Worm (Caenorhabditis elegans) whole organism, young adult: Measurements from ENCODE around the gene fbxb-77.

Experiments
- B0019.2 ChIP-seq: fragments of 200-800 bp; sonication (Bioruptor generic); conservative IDR thresholded peaks from 2 replicates; pipeline ENCODE4 v1.3.6; 2022; ENCODE audit warnings: missing genetic modification reagents, missing genetic modification characterization, missing compliant biosample characterization
- B0035.1 ChIP-seq: sonication (generic microtip); optimal IDR thresholded peaks from 2 replicates; lab custom pipeline; 2016; ENCODE audit warnings: missing genetic modification characterization, mild to moderate bottlenecking, missing compliant biosample characterization, missing genotype, missing genetic modification reagents
- F33H1.4 ChIP-seq: fragments of 200-800 bp; sonication (Bioruptor generic); IDR thresholded peaks from 2 replicates; pipeline ENCODE4 v1.3.6; 2022; ENCODE audit warnings: missing genetic modification reagents, missing genetic modification characterization, missing compliant biosample characterization
- F39B2.1 ChIP-seq: fragments of 200-800 bp; sonication (Bioruptor generic); IDR thresholded peaks from 2 replicates; pipeline ENCODE4 v1.3.6; 2022; ENCODE audit warnings: missing genetic modification reagents, missing genetic modification characterization, missing compliant biosample characterization
- F49E8.2 ChIP-seq: sonication (generic microtip); optimal IDR thresholded peaks from 3 replicates; lab custom pipeline; 2017; ENCODE audit warnings: missing genetic modification characterization, mild to moderate bottlenecking, missing compliant biosample characterization, antibody characterized with exemption, moderate library complexity; ENCODE audit not compliant: insufficient read depth
- F57A8.1 ChIP-seq: fragments of 200-800 bp; sonication (Bioruptor generic); optimal IDR thresholded peaks from 2 replicates; lab custom pipeline; 2018; ENCODE audit warnings: mild to moderate bottlenecking, missing genetic modification characterization, moderate library complexity, missing compliant biosample characterization
- K11D2.4 ChIP-seq: fragments of 200-800 bp; sonication (Bioruptor generic); IDR thresholded peaks from 2 replicates; pipeline ENCODE4 v1.3.6; 2022; ENCODE audit warnings: missing genetic modification reagents, missing genetic modification characterization, missing compliant biosample characterization
- T26A5.8 ChIP-seq: sonication (generic microtip); optimal IDR thresholded peaks from 2 replicates; lab custom pipeline; 2016; ENCODE audit warnings: missing genetic modification characterization, missing compliant biosample characterization
- Y53G8AR.9 ChIP-seq: fragments of 200-800 bp; sonication (Bioruptor generic); conservative IDR thresholded peaks from 2 replicates; pipeline ENCODE4 v1.3.6; 2022; ENCODE audit warnings: missing genetic modification reagents, missing genetic modification characterization, missing compliant biosample characterization
- Y56A3A.18 ChIP-seq: fragments of 200-800 bp; sonication (Bioruptor generic); IDR thresholded peaks from 2 replicates; pipeline ENCODE4 v1.3.6; 2022; ENCODE audit warnings: missing genetic modification reagents, missing genetic modification characterization, missing compliant biosample characterization
- Y67H2A.10 ChIP-seq: fragments of 200-800 bp; sonication (Bioruptor generic); conservative IDR thresholded peaks from 2 replicates; pipeline ENCODE4 v1.3.6; 2022; ENCODE audit warnings: missing genetic modification reagents, missing genetic modification characterization, missing compliant biosample characterization
- Y79H2A.3 ChIP-seq: fragments of 200-800 bp; sonication (Bioruptor generic); conservative IDR thresholded peaks from 2 replicates; pipeline ENCODE4 v1.3.6; 2022; ENCODE audit warnings: missing genetic modification reagents, missing genetic modification characterization, missing compliant biosample characterization
- attf-3 ChIP-seq: fragments of 200-800 bp; sonication (Bioruptor generic); conservative IDR thresholded peaks from 2 replicates; pipeline ENCODE4 v1.3.6; 2022; ENCODE audit warnings: missing genetic modification reagents, missing genetic modification characterization, missing compliant biosample characterization
- ccch-3 ChIP-seq: fragments of 200-800 bp; sonication (Bioruptor generic); optimal IDR thresholded peaks from 2 replicates; lab custom pipeline; 2018; ENCODE audit warnings: mild to moderate bottlenecking, missing genetic modification characterization, missing compliant biosample characterization
- ceh-100 ChIP-seq: fragments of 200-800 bp; sonication (Bioruptor generic); IDR thresholded peaks from 2 replicates; pipeline ENCODE4 v1.3.6; 2022; ENCODE audit warnings: missing genetic modification reagents, missing genetic modification characterization, missing compliant biosample characterization
- ceh-27 ChIP-seq: fragments of 200-800 bp; sonication (Bioruptor generic); optimal IDR thresholded peaks from 2 replicates; lab custom pipeline; 2018; ENCODE audit warnings: mild to moderate bottlenecking, missing genetic modification characterization, moderate library complexity, missing compliant biosample characterization
- ceh-79 ChIP-seq: sonication (generic microtip); optimal IDR thresholded peaks from 2 replicates; lab custom pipeline; 2017; ENCODE audit warnings: mild to moderate bottlenecking, missing genetic modification characterization, missing compliant biosample characterization
- ceh-91 ChIP-seq: fragments of 200-800 bp; sonication (Bioruptor generic); IDR thresholded peaks from 2 replicates; pipeline ENCODE4 v1.3.6; 2022; ENCODE audit warnings: missing genetic modification reagents, missing genetic modification characterization, missing compliant biosample characterization
- chd-7 ChIP-seq: sonication (generic microtip); optimal IDR thresholded peaks from 2 replicates; lab custom pipeline; 2016; ENCODE audit warnings: mild to moderate bottlenecking, missing genetic modification characterization, moderate library complexity, missing compliant biosample characterization
- die-1 ChIP-seq: sonication (generic microtip); optimal IDR thresholded peaks from 2 replicates; lab custom pipeline; 2016; ENCODE audit warnings: missing genotype, mild to moderate bottlenecking, missing genetic modification characterization, missing compliant biosample characterization
- dox-1 ChIP-seq: fragments of 200-800 bp; sonication (Bioruptor generic); IDR thresholded peaks from 2 replicates; pipeline ENCODE4 v1.3.6; 2022; ENCODE audit warnings: missing genetic modification reagents, missing genetic modification characterization, missing compliant biosample characterization
- ets-4 ChIP-seq: fragments of 200-800 bp; sonication (Bioruptor generic); optimal IDR thresholded peaks from 2 replicates; lab custom pipeline; 2018; ENCODE audit warnings: mild to moderate bottlenecking, missing genetic modification characterization, missing compliant biosample characterization
- gei-17 ChIP-seq: fragments of 200-800 bp; sonication (Bioruptor generic); optimal IDR thresholded peaks from 2 replicates; lab custom pipeline; 2018; ENCODE audit warnings: mild to moderate bottlenecking, missing genetic modification characterization, missing compliant biosample characterization
- hlh-12 ChIP-seq: sonication (generic microtip); optimal IDR thresholded peaks from 2 replicates; lab custom pipeline; 2016; ENCODE audit warnings: missing genetic modification characterization, missing compliant biosample characterization
- hlh-26 ChIP-seq: fragments of 200-800 bp; sonication (Bioruptor generic); conservative IDR thresholded peaks from 2 replicates; pipeline ENCODE4 v1.3.6; 2022; ENCODE audit warnings: missing genetic modification reagents, missing genetic modification characterization, missing compliant biosample characterization
- hmg-1.2 ChIP-seq: fragments of 200-800 bp; sonication (Bioruptor generic); IDR thresholded peaks from 2 replicates; pipeline ENCODE4 v1.3.6; 2022; ENCODE audit warnings: missing genetic modification reagents, missing genetic modification characterization, missing compliant biosample characterization
- lag-1 ChIP-seq: fragments of 200-800 bp; sonication (Bioruptor generic); IDR thresholded peaks from 2 replicates; pipeline ENCODE4 v1.3.6; 2022; ENCODE audit warnings: missing genetic modification reagents, missing genetic modification characterization, missing compliant biosample characterization
- lin-26 ChIP-seq: fragments of 200-800 bp; sonication (Bioruptor generic); IDR thresholded peaks from 2 replicates; pipeline ENCODE4 v1.3.6; 2022; ENCODE audit warnings: missing genetic modification reagents, missing genetic modification characterization, missing compliant biosample characterization
- lin-35 ChIP-seq, 3 experiments: fragments of 150-350 bp in 2 of 3; sonication (generic microtip) in 1 of 3; optimal IDR thresholded peaks; 2 replicates each; lab custom pipeline; 2014 to 2018; ENCODE audit warnings: missing biosample characterization in 3 of 3, missing genetic modification characterization in 3 of 3, missing genetic modification reagents in 3 of 3
- lsl-1 ChIP-seq: fragments of 200-800 bp; sonication (Bioruptor generic); optimal IDR thresholded peaks from 2 replicates; lab custom pipeline; 2018; ENCODE audit warnings: mild to moderate bottlenecking, missing genetic modification characterization, moderate library complexity, missing compliant biosample characterization
- madf-10 ChIP-seq: sonication (generic microtip); optimal IDR thresholded peaks from 2 replicates; lab custom pipeline; 2016; ENCODE audit warnings: mild to moderate bottlenecking, missing genetic modification characterization, missing compliant biosample characterization
- madf-6 ChIP-seq: fragments of 200-800 bp; sonication (Bioruptor generic); IDR thresholded peaks from 2 replicates; pipeline ENCODE4 v1.3.6; 2022; ENCODE audit warnings: missing genetic modification reagents, missing genetic modification characterization, missing compliant biosample characterization
- madf-8 ChIP-seq: fragments of 200-800 bp; sonication (Bioruptor generic); conservative IDR thresholded peaks from 2 replicates; pipeline ENCODE4 v1.3.6; 2022; ENCODE audit warnings: missing genetic modification reagents, missing genetic modification characterization, missing compliant biosample characterization
- mcd-1 ChIP-seq: fragments of 200-800 bp; sonication (Bioruptor generic); IDR thresholded peaks from 2 replicates; pipeline ENCODE4 v1.3.6; 2022; ENCODE audit warnings: missing genetic modification reagents, missing genetic modification characterization, missing compliant biosample characterization
- nfya-1 ChIP-seq: sonication (generic microtip); optimal IDR thresholded peaks from 2 replicates; lab custom pipeline; 2017; ENCODE audit warnings: antibody characterized with exemption, missing compliant biosample characterization, missing genetic modification characterization, borderline replicate concordance; ENCODE audit not compliant: insufficient read depth
- nfya-2 ChIP-seq: fragments of 200-800 bp; sonication (Bioruptor generic); IDR thresholded peaks from 2 replicates; pipeline ENCODE4 v1.3.6; 2022; ENCODE audit warnings: missing genetic modification reagents, missing genetic modification characterization, missing compliant biosample characterization
- nfyb-1 ChIP-seq: fragments of 200-800 bp; sonication (Bioruptor generic); IDR thresholded peaks from 2 replicates; pipeline ENCODE4 v1.3.6; 2022; ENCODE audit warnings: missing genetic modification reagents, missing genetic modification characterization, missing compliant biosample characterization
- nhr-120 ChIP-seq: fragments of 200-800 bp; sonication (Bioruptor generic); IDR thresholded peaks from 2 replicates; pipeline ENCODE4 v1.3.6; 2022; ENCODE audit warnings: missing genetic modification characterization, missing compliant biosample characterization
- pbrm-1 ChIP-seq: fragments of 200-800 bp; sonication (Bioruptor generic); IDR thresholded peaks from 2 replicates; pipeline ENCODE4 v1.3.6; 2022; ENCODE audit warnings: missing genetic modification reagents, missing genetic modification characterization, missing compliant biosample characterization
- rec-8 ChIP-seq, 2 experiments: sonication (generic microtip); optimal IDR thresholded peaks; 2 replicates each; lab custom pipeline; 2016; ENCODE audit warnings: mild to moderate bottlenecking in 2 of 2, missing genetic modification characterization in 2 of 2, missing genetic modification reagents in 2 of 2, missing genotype in 2 of 2, missing biosample characterization in 1 of 2, missing compliant biosample characterization in 1 of 2, moderate library complexity in 1 of 2
- sdz-38 ChIP-seq: sonication (generic microtip); optimal IDR thresholded peaks from 2 replicates; lab custom pipeline; 2016; ENCODE audit warnings: missing genotype, missing genetic modification characterization, missing compliant biosample characterization
- snpc-1.3 ChIP-seq: sonication (generic microtip); optimal IDR thresholded peaks from 2 replicates; lab custom pipeline; 2017; ENCODE audit warnings: missing genetic modification characterization, mild to moderate bottlenecking, missing compliant biosample characterization, antibody characterized with exemption, moderate library complexity, missing genotype, missing genetic modification reagents; ENCODE audit not compliant: insufficient read depth
- unc-130 ChIP-seq: sonication (generic microtip); optimal IDR thresholded peaks from 2 replicates; lab custom pipeline; 2016; ENCODE audit warnings: missing genetic modification reagents, missing genetic modification characterization, missing compliant biosample characterization
- unc-62 ChIP-seq: fragments of 150-350 bp; optimal IDR thresholded peaks from 2 replicates; lab custom pipeline; 2014; ENCODE audit warnings: missing biosample characterization, missing genetic modification reagents, missing genetic modification characterization
- xnd-1 ChIP-seq: sonication (generic microtip); optimal IDR thresholded peaks from 2 replicates; lab custom pipeline; 2016; ENCODE audit warnings: missing genotype, missing genetic modification reagents, missing genetic modification characterization, missing compliant biosample characterization
- ztf-22 ChIP-seq: fragments of 200-800 bp; sonication (Bioruptor generic); optimal IDR thresholded peaks from 2 replicates; lab custom pipeline; 2018; ENCODE audit warnings: mild to moderate bottlenecking, missing genetic modification characterization, moderate library complexity, missing compliant biosample characterization
- ztf-25 ChIP-seq: fragments of 200-800 bp; sonication (Bioruptor generic); IDR thresholded peaks from 2 replicates; pipeline ENCODE4 v1.3.6; 2022; ENCODE audit warnings: missing genetic modification reagents, missing genetic modification characterization, missing compliant biosample characterization
- ztf-3 ChIP-seq: fragments of 200-800 bp; sonication (Bioruptor generic); optimal IDR thresholded peaks from 2 replicates; lab custom pipeline; 2018; ENCODE audit warnings: mild to moderate bottlenecking, missing genetic modification characterization, missing compliant biosample characterization

Gene fbxb-77

ce11 chrIV:4745422-4745821 is 10.5 kb downstream of the fbxb-77 start, which contains the start of gene timm-17B.1:
Gene timm-17B.1 (minus strand): TSS chrIV:4745492.
- TF ChIP-seq hlh-12 (tag; lab: Kevin White, UChicago), result no peak
- peak; percentile 39; the same call in 1 of the 2 replicates for TF ChIP-seq ceh-100 (GFP tag; lab: Robert Waterston, UW)
- TF ChIP-seq ztf-3 (GFP tag; lab: Kevin White, UChicago), result no peak
- TF ChIP-seq madf-10 (tag; lab: Kevin White, UChicago), result no peak
- TF ChIP-seq nfya-2 (GFP tag; lab: Robert Waterston, UW), result no peak
- TF ChIP-seq F39B2.1, result no peak
- TF ChIP-seq F49E8.2, result no peak
- TF ChIP-seq lin-35 (GFP tag; optimal IDR thresholded peaks at IDR 0.05; lab: Kevin White, UChicago), result peak in 1 of 3 experiments; percentile 66
- TF ChIP-seq die-1 (tag; lab: Kevin White, UChicago), result no peak
- no peak for TF ChIP-seq nfya-1
- TF ChIP-seq dox-1 (GFP tag; lab: Robert Waterston, UW), result peak; percentile 68
- TF ChIP-seq ceh-79 (tag; lab: Kevin White, UChicago), result no peak
- TF ChIP-seq chd-7, result no peak
- TF ChIP-seq snpc-1.3, result no peak
- TF ChIP-seq hmg-1.2 (GFP tag; lab: Robert Waterston, UW), result peak; percentile 41
- no peak for TF ChIP-seq Y67H2A.10
- no peak for TF ChIP-seq Y79H2A.3 (GFP tag; lab: Robert Waterston, UW)
- no peak for TF ChIP-seq K11D2.4 (GFP tag; lab: Robert Waterston, UW)
- TF ChIP-seq pbrm-1 (GFP tag; lab: Robert Waterston, UW), result peak; percentile 58; the same call in 1 of the 2 replicates
- no peak for TF ChIP-seq lag-1 (GFP tag; lab: Robert Waterston, UW)
- TF ChIP-seq madf-6 (GFP tag; lab: Robert Waterston, UW), result peak; percentile 30; the same call in 1 of the 2 replicates
- TF ChIP-seq nfyb-1 (GFP tag; lab: Robert Waterston, UW), result 0 out of 2 replicates have a peak, but pooled peaks have one; percentile 68
- TF ChIP-seq hlh-26 (GFP tag; lab: Robert Waterston, UW), result no peak
- no peak for TF ChIP-seq ccch-3 (GFP tag; lab: Kevin White, UChicago)
- TF ChIP-seq lsl-1 (GFP tag; lab: Kevin White, UChicago), result peak; percentile 54
- no peak for TF ChIP-seq ceh-91
- TF ChIP-seq mcd-1 (GFP tag; lab: Robert Waterston, UW), result peak; percentile 88
- TF ChIP-seq ztf-25 (GFP tag; lab: Robert Waterston, UW), result no peak
- peak; percentile 62 for TF ChIP-seq F33H1.4 (GFP tag; lab: Robert Waterston, UW)
- TF ChIP-seq F57A8.1 (GFP tag; lab: Kevin White, UChicago), result no peak
- TF ChIP-seq madf-8, result peak; percentile 10; the same call in 1 of the 2 replicates
- TF ChIP-seq Y56A3A.18 (GFP tag; lab: Robert Waterston, UW), result peak; percentile 29; the same call in 1 of the 2 replicates
- TF ChIP-seq ets-4 (GFP tag; lab: Kevin White, UChicago), result no peak
- TF ChIP-seq xnd-1 (tag; lab: Kevin White, UChicago), result peak; percentile 51
- no peak for TF ChIP-seq lin-26 (GFP tag; lab: Robert Waterston, UW)
- TF ChIP-seq T26A5.8 (tag; lab: Kevin White, UChicago), result no peak
- TF ChIP-seq B0019.2 (GFP tag; lab: Robert Waterston, UW), result no peak
- TF ChIP-seq nhr-120 (GFP tag; lab: Robert Waterston, UW), result no peak
- no peak for TF ChIP-seq ceh-27 (GFP tag; lab: Kevin White, UChicago)
- no peak for TF ChIP-seq rec-8 (tag; optimal IDR thresholded peaks at IDR 0.05; lab: Kevin White, UChicago)
- TF ChIP-seq Y53G8AR.9 (GFP tag; lab: Robert Waterston, UW), result 0 out of 2 replicates have a peak, but pooled peaks have one; percentile 62
- no peak for TF ChIP-seq attf-3
- no peak for TF ChIP-seq B0035.1
- TF ChIP-seq unc-62 (GFP tag; lab: Kevin White, UChicago), result no peak
- no peak for TF ChIP-seq gei-17
- no peak for TF ChIP-seq unc-130 (GFP tag; lab: Kevin White, UChicago)
- TF ChIP-seq ztf-22 (GFP tag; lab: Kevin White, UChicago), result no peak
- TF ChIP-seq sdz-38 (tag; lab: Kevin White, UChicago), result no peak
